Worm (Caenorhabditis elegans) whole organism, mixed stage, embryonic: ENCODE measurements around the gene fbxa-224.

ENCODE experiments used
- bed-3 ChIP-seq: fragments of 200-800 bp; sonication (Bioruptor generic); optimal IDR thresholded peaks from 3 replicates; lab custom pipeline; 2018; ENCODE audit warnings: mild to moderate bottlenecking, missing genetic modification characterization, moderate library complexity, missing compliant biosample characterization
- blmp-1 ChIP-seq: fragments of 150-350 bp; optimal IDR thresholded peaks from 2 replicates; lab custom pipeline; 2014; ENCODE audit warnings: missing biosample characterization, missing genetic modification characterization
- ceh-39 ChIP-seq: fragments of 150-350 bp; optimal IDR thresholded peaks from 2 replicates; lab custom pipeline; 2014; ENCODE audit warnings: missing biosample characterization, missing genetic modification characterization
- ceh-43 ChIP-seq: fragments of 200-800 bp; sonication (Bioruptor generic); optimal IDR thresholded peaks from 2 replicates; lab custom pipeline; 2018; ENCODE audit warnings: mild to moderate bottlenecking, missing genetic modification characterization, moderate library complexity, missing compliant biosample characterization
- ceh-83 ChIP-seq: fragments of 200-800 bp; sonication (Bioruptor generic); optimal IDR thresholded peaks from 2 replicates; lab custom pipeline; 2018; ENCODE audit warnings: mild to moderate bottlenecking, missing genetic modification characterization, missing compliant biosample characterization
- ces-1 ChIP-seq: fragments of 150-350 bp; optimal IDR thresholded peaks from 2 replicates; lab custom pipeline; 2014; ENCODE audit warnings: missing biosample characterization, missing genetic modification reagents, missing genetic modification characterization
- cnd-1 ChIP-seq: fragments of 200-800 bp; sonication (Bioruptor generic); optimal IDR thresholded peaks from 2 replicates; lab custom pipeline; 2018; ENCODE audit warnings: mild to moderate bottlenecking, missing genetic modification characterization, missing compliant biosample characterization
- drap-1 ChIP-seq: fragments of 200-800 bp; sonication (Bioruptor generic); optimal IDR thresholded peaks from 3 replicates; lab custom pipeline; 2018; ENCODE audit warnings: mild to moderate bottlenecking, missing genetic modification characterization, missing compliant biosample characterization
- elt-1 ChIP-seq: sonication (generic microtip); optimal IDR thresholded peaks from 2 replicates; lab custom pipeline; 2017; ENCODE audit warnings: missing genetic modification characterization, mild to moderate bottlenecking, missing compliant biosample characterization, antibody characterized with exemption, moderate library complexity, borderline replicate concordance; ENCODE audit not compliant: insufficient read depth
- elt-3 ChIP-seq: fragments of 150-350 bp; optimal IDR thresholded peaks from 2 replicates; lab custom pipeline; 2014; ENCODE audit warnings: missing biosample characterization, missing genetic modification characterization
- flh-1 ChIP-seq: fragments of 200-800 bp; sonication (Bioruptor generic); optimal IDR thresholded peaks from 2 replicates; lab custom pipeline; 2018; ENCODE audit warnings: mild to moderate bottlenecking, missing genetic modification characterization, moderate library complexity, missing compliant biosample characterization
- ham-2 ChIP-seq: fragments of 200-800 bp; sonication (Bioruptor generic); optimal IDR thresholded peaks from 2 replicates; lab custom pipeline; 2018; ENCODE audit warnings: mild to moderate bottlenecking, missing genetic modification characterization, missing compliant biosample characterization
- hlh-1 ChIP-seq: fragments of 150-350 bp; optimal IDR thresholded peaks from 2 replicates; lab custom pipeline; 2014; ENCODE audit warnings: missing biosample characterization, missing genetic modification reagents, missing genetic modification characterization
- lin-32 ChIP-seq: fragments of 200-800 bp; sonication (Bioruptor generic); optimal IDR thresholded peaks from 2 replicates; lab custom pipeline; 2018; ENCODE audit warnings: mild to moderate bottlenecking, missing genetic modification characterization, missing compliant biosample characterization
- lsy-2 ChIP-seq: fragments of 150-350 bp; optimal IDR thresholded peaks from 2 replicates; lab custom pipeline; 2014; ENCODE audit warnings: missing biosample characterization, missing genetic modification characterization
- mab-5 ChIP-seq: fragments of 150-350 bp; optimal IDR thresholded peaks from 2 replicates; lab custom pipeline; 2014; ENCODE audit warnings: missing biosample characterization, missing genetic modification characterization
- mep-1 ChIP-seq: fragments of 150-350 bp; optimal IDR thresholded peaks from 2 replicates; lab custom pipeline; 2017; ENCODE audit warnings: missing biosample characterization, missing genetic modification reagents, missing genetic modification characterization, inconsistent platforms
- mls-2 ChIP-seq: sonication (generic microtip); optimal IDR thresholded peaks from 2 replicates; lab custom pipeline; 2016; ENCODE audit warnings: mild to moderate bottlenecking, missing genetic modification characterization, moderate library complexity, missing compliant biosample characterization
- nhr-12 ChIP-seq: fragments of 150-350 bp; optimal IDR thresholded peaks from 2 replicates; lab custom pipeline; 2014; ENCODE audit warnings: missing biosample characterization, missing genetic modification characterization
- nhr-2 ChIP-seq: fragments of 150-350 bp; optimal IDR thresholded peaks from 2 replicates; lab custom pipeline; 2014; ENCODE audit warnings: missing biosample characterization, missing genetic modification characterization
- nhr-237 ChIP-seq: fragments of 150-350 bp; optimal IDR thresholded peaks from 2 replicates; lab custom pipeline; 2014; ENCODE audit warnings: missing biosample characterization, missing genetic modification characterization
- nhr-28 ChIP-seq: fragments of 150-350 bp; optimal IDR thresholded peaks from 2 replicates; lab custom pipeline; 2014; ENCODE audit warnings: missing biosample characterization, missing genetic modification characterization
- nhr-76 ChIP-seq: sonication (generic microtip); optimal IDR thresholded peaks from 2 replicates; lab custom pipeline; 2017; ENCODE audit warnings: missing biosample characterization, missing genetic modification characterization
- pha-4 ChIP-seq: fragments of 150-350 bp; optimal IDR thresholded peaks from 2 replicates; lab custom pipeline; 2018; ENCODE audit warnings: missing biosample characterization, missing genetic modification reagents, missing genetic modification characterization
- sem-2 ChIP-seq: fragments of 200-800 bp; sonication (Bioruptor generic); optimal IDR thresholded peaks from 2 replicates; lab custom pipeline; 2018; ENCODE audit warnings: mild to moderate bottlenecking, missing genetic modification characterization, missing compliant biosample characterization
- snpc-4 ChIP-seq: fragments of 150-350 bp; optimal IDR thresholded peaks from 2 replicates; lab custom pipeline; 2014; ENCODE audit warnings: missing biosample characterization, missing genetic modification characterization
- sptf-1 ChIP-seq: sonication (generic microtip); optimal IDR thresholded peaks from 2 replicates; lab custom pipeline; 2017; ENCODE audit warnings: mild to moderate bottlenecking, missing genetic modification characterization, moderate library complexity, missing compliant biosample characterization
- tbx-8 ChIP-seq: fragments of 200-800 bp; sonication (Bioruptor generic); optimal IDR thresholded peaks from 2 replicates; lab custom pipeline; 2018; ENCODE audit warnings: mild to moderate bottlenecking, missing genetic modification characterization, moderate library complexity, missing compliant biosample characterization
- unc-39 ChIP-seq: fragments of 150-350 bp; optimal IDR thresholded peaks from 2 replicates; lab custom pipeline; 2014; ENCODE audit warnings: missing biosample characterization, missing genetic modification characterization
- unc-62 ChIP-seq: fragments of 150-350 bp; optimal IDR thresholded peaks from 2 replicates; lab custom pipeline; 2014; ENCODE audit warnings: missing biosample characterization, missing genetic modification reagents, missing genetic modification characterization
- zip-8 ChIP-seq: fragments of 150-350 bp; optimal IDR thresholded peaks from 2 replicates; lab custom pipeline; 2014; ENCODE audit warnings: missing biosample characterization, missing genetic modification characterization
- ztf-11 ChIP-seq: fragments of 150-350 bp; optimal IDR thresholded peaks from 2 replicates; lab custom pipeline; 2014; ENCODE audit warnings: missing biosample characterization, missing genetic modification characterization

The fbxa-224 gene

ce11 chrII:7561494-7561893 lies 13.6 kb upstream of the fbxa-224 start, which contains the start of the genes ZK1290.11 and ZK1290.1:
ZK1290.11 (minus strand) TSS chrII:7561594.
ZK1290.1 (plus strand) TSS chrII:7561764.
- TF ChIP-seq pha-4 (tag; lab: Kevin White, UChicago) (no peak), mab-5 (no peak), tbx-8 (GFP tag; lab: Kevin White, UChicago) (no peak), blmp-1 (tag; lab: Kevin White, UChicago) (no peak)

- TF ChIP-seq lsy-2 (tag; lab: Kevin White, UChicago) (no peak), ces-1 (GFP tag; lab: Kevin White, UChicago) (no peak), ceh-83 (GFP tag; lab: Kevin White, UChicago) (no peak), ham-2 (GFP tag; lab: Kevin White, UChicago) (no peak), unc-39 (tag; lab: Kevin White, UChicago) (no peak), tbx-8 (GFP tag; lab: Kevin White, UChicago) (no peak), elt-3 (tag; lab: Kevin White, UChicago) (no peak), lin-32 (no peak), zip-8 (tag; lab: Kevin White, UChicago) (no peak), nhr-237 (tag; lab: Kevin White, UChicago) (no peak), mab-5 (no peak), unc-62 (GFP tag; lab: Kevin White, UChicago) (no peak), flh-1 (GFP tag; lab: Kevin White, UChicago) (no peak), mls-2 (tag; lab: Kevin White, UChicago) (no peak), elt-1 (tag; lab: Kevin White, UChicago) (no peak), hlh-1 (tag; lab: Kevin White, UChicago) (no peak), mep-1 (no peak), ztf-11 (tag; lab: Kevin White, UChicago) (no peak)
These were observed 12.9 kb upstream of the fbxa-224 start for ce11 chrII:7560844-7561243.

- no peak for TF ChIP-seq mls-2 (tag; lab: Kevin White, UChicago)
- TF ChIP-seq flh-1 (GFP tag; lab: Kevin White, UChicago), result no peak
- no peak for TF ChIP-seq unc-62 (GFP tag; lab: Kevin White, UChicago)
- TF ChIP-seq sptf-1, result no peak
- no peak for TF ChIP-seq ztf-11 (tag; lab: Kevin White, UChicago)
- TF ChIP-seq ceh-39 (tag; lab: Kevin White, UChicago), result no peak
- no peak for TF ChIP-seq nhr-28 (tag; lab: Kevin White, UChicago)
- TF ChIP-seq ceh-43, result no peak
- TF ChIP-seq lin-32, result no peak
- TF ChIP-seq drap-1 (GFP tag; lab: Kevin White, UChicago), result no peak
- no peak for TF ChIP-seq nhr-12
- no peak for TF ChIP-seq mep-1
- TF ChIP-seq nhr-76 (tag; lab: Kevin White, UChicago), result no peak
- TF ChIP-seq elt-3 (tag; lab: Kevin White, UChicago), result no peak
These were observed 10.9 kb upstream of the fbxa-224 start for ce11 chrII:7558864-7559263.

- TF ChIP-seq mls-2 (tag; lab: Kevin White, UChicago), result no peak
- TF ChIP-seq ceh-83 (GFP tag; lab: Kevin White, UChicago), result no peak
- no peak for TF ChIP-seq elt-1 (tag; lab: Kevin White, UChicago)
- no peak for TF ChIP-seq ztf-11 (tag; lab: Kevin White, UChicago)
- TF ChIP-seq elt-3 (tag; lab: Kevin White, UChicago), result no peak
- TF ChIP-seq ceh-39 (tag; lab: Kevin White, UChicago), result no peak
- no peak for TF ChIP-seq lin-32
These were observed 10.0 kb upstream of the fbxa-224 start for ce11 chrII:7557981-7558380.

- TF ChIP-seq blmp-1 (tag; lab: Kevin White, UChicago) (no peak), nhr-237 (tag; lab: Kevin White, UChicago) (no peak), snpc-4 (tag; lab: Kevin White, UChicago) (no peak), nhr-2 (tag; lab: Kevin White, UChicago) (no peak), unc-62 (GFP tag; lab: Kevin White, UChicago) (no peak), bed-3 (GFP tag; lab: Kevin White, UChicago) (no peak), sem-2 (GFP tag; lab: Kevin White, UChicago) (no peak), nhr-76 (tag; lab: Kevin White, UChicago) (no peak), zip-8 (tag; lab: Kevin White, UChicago) (no peak), cnd-1 (tag; lab: Kevin White, UChicago) (no peak), lin-32 (no peak), lsy-2 (tag; lab: Kevin White, UChicago) (no peak), flh-1 (GFP tag; lab: Kevin White, UChicago) (no peak), ceh-39 (tag; lab: Kevin White, UChicago) (no peak)
These were observed 7.5 kb upstream of the fbxa-224 start, which contains the start of gene ZK1290.14 for ce11 chrII:7555454-7555853. ZK1290.14 (minus strand) TSS chrII:7555592.
